Fruit fly (Drosophila melanogaster) whole organism, wandering third instar larva: Measurements from ENCODE around the gene Tpst.

ENCODE experiments used
- Abd-B ChIP-seq: fragments of >200 bp; optimal IDR thresholded peaks from 2 replicates; lab custom pipeline; 2017; ENCODE audit warnings: missing biosample characterization, missing genetic modification characterization
- CrebA ChIP-seq: fragments of 200-800 bp; sonication (Bioruptor generic); optimal IDR thresholded peaks from 2 replicates; lab custom pipeline; 2016; ENCODE audit warnings: missing biosample characterization, mild to moderate bottlenecking, missing genetic modification characterization, borderline replicate concordance
- Dif ChIP-seq: fragments of 200-275, 200-300 bp; sonication (Bioruptor generic); optimal IDR thresholded peaks from 2 replicates; lab custom pipeline; 2018; ENCODE audit warnings: missing biosample characterization, missing genetic modification characterization; ENCODE audit not compliant: partially characterized antibody
- HLH106 ChIP-seq: fragments of 200-800 bp; optimal IDR thresholded peaks from 3 replicates; lab custom pipeline; 2019; ENCODE audit warnings: missing biosample characterization, mild to moderate bottlenecking, missing genetic modification characterization, moderate library complexity
- Jra ChIP-seq: sonication (Bioruptor generic); optimal IDR thresholded peaks from 2 replicates; lab custom pipeline; 2016; ENCODE audit warnings: missing biosample characterization, missing genetic modification characterization
- Mio ChIP-seq: sonication (Bioruptor generic); optimal IDR thresholded peaks from 2 replicates; lab custom pipeline; 2016; ENCODE audit warnings: missing biosample characterization, missing genetic modification characterization
- br ChIP-seq: fragments of 200-800 bp; sonication (Bioruptor generic); optimal IDR thresholded peaks from 2 replicates; lab custom pipeline; 2016; ENCODE audit warnings: missing biosample characterization, missing genetic modification characterization
- dmrt93B ChIP-seq: fragments of 200-800 bp; sonication (Bioruptor generic); optimal IDR thresholded peaks from 2 replicates; lab custom pipeline; 2018; ENCODE audit warnings: missing biosample characterization, mild to moderate bottlenecking, missing genetic modification characterization
- dsf ChIP-seq: sonication (Bioruptor generic); optimal IDR thresholded peaks from 2 replicates; lab custom pipeline; 2016; ENCODE audit warnings: missing biosample characterization, missing genetic modification characterization, borderline replicate concordance
- h ChIP-seq: fragments of 200-800 bp; sonication (Bioruptor generic); optimal IDR thresholded peaks from 3 replicates; lab custom pipeline; 2016; ENCODE audit warnings: missing biosample characterization, mild to moderate bottlenecking, missing genetic modification characterization
- usp ChIP-seq: fragments of >200 bp; optimal IDR thresholded peaks from 2 replicates; lab custom pipeline; 2017; ENCODE audit warnings: missing biosample characterization, missing genetic modification characterization
- woc ChIP-seq: sonication (Bioruptor generic); optimal IDR thresholded peaks from 2 replicates; lab custom pipeline; 2016; ENCODE audit warnings: missing biosample characterization, mild to moderate bottlenecking, missing genetic modification characterization

DNA sequence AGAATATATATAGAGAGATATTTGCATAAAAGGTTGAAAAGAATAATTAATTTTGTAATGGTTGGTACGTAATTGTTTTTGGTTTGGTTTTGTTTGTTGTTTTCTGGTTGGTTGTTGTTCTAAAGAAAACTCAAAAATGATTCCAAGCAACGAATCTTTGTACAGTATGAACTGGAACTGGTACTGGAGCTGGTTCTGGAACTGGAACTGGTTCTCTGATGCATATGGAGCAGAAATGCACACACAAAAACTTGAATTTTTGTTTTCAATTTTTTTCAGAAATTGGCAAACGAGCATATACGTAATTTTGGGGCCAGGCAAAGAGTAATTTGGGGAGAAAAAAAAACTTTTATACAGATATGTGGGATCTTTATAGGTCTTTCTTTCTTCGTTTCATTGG is 34.1 kb downstream of the Tpst start:
- no peak for TF ChIP-seq woc
- no peak for TF ChIP-seq h (GFP tag; lab: Kevin White, UChicago)
- TF ChIP-seq usp, result no peak
- no peak for TF ChIP-seq CrebA
- TF ChIP-seq HLH106 (tag; lab: Kevin White, UChicago), result no peak
- TF ChIP-seq br (GFP tag; lab: Kevin White, UChicago), result no peak
- no peak for TF ChIP-seq Jra (GFP tag; lab: Kevin White, UChicago)
- no peak for TF ChIP-seq Abd-B (GFP tag; lab: Kevin White, UChicago)
- TF ChIP-seq dmrt93B (GFP tag; lab: Kevin White, UChicago), result no peak
- TF ChIP-seq dsf, result no peak
- TF ChIP-seq Dif (GFP tag; lab: Kevin White, UChicago), result no peak
- TF ChIP-seq Mio (GFP tag; lab: Kevin White, UChicago), result no peak
